Fruit fly (Drosophila melanogaster): Measurements from ENCODE around the gene CG18508.
A peak's percentile ranks its signal among the peaks of the same experiment; 100 is the strongest.

Gene CG18508

DNA sequence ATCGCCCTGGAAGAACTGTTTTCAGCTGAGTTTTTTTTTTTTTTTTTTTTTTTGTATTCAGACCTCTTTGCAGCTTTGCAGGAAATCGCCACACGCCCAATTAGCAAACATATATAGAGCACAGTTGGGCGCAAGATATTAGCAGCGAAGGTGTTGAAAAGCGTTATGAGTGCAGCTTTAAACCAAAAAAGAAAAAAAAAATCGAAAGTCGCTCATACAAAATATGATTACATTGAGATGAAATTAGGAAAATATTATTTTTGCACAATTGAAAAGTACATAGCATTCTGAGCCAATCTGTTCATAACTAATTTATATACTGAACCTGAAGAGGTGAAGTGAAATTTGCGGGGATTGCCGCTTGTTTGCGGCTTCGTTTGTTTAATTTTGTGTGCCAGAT, 25.9 kb downstream of the CG18508 start (continued):
- TF ChIP-seq dsx (GFP tag; optimal IDR thresholded peaks at IDR 0.05; ENCODE audit: poor library complexity, severe bottlenecking) (no peak), Sox15 (GFP tag; optimal IDR thresholded peaks at IDR 0.05) (no peak), CG11902 (GFP tag; optimal IDR thresholded peaks at IDR 0.05) (no peak), Blimp-1 (GFP tag; optimal IDR thresholded peaks at IDR 0.05) (peak; percentile 28), Hr38 (GFP tag; optimal IDR thresholded peaks at IDR 0.05) (no peak), Eip75B (GFP tag; optimal IDR thresholded peaks at IDR 0.05) (peak; percentile 54), CG31627 (GFP tag; optimal IDR thresholded peaks at IDR 0.05) (peak; percentile 51)

DNA sequence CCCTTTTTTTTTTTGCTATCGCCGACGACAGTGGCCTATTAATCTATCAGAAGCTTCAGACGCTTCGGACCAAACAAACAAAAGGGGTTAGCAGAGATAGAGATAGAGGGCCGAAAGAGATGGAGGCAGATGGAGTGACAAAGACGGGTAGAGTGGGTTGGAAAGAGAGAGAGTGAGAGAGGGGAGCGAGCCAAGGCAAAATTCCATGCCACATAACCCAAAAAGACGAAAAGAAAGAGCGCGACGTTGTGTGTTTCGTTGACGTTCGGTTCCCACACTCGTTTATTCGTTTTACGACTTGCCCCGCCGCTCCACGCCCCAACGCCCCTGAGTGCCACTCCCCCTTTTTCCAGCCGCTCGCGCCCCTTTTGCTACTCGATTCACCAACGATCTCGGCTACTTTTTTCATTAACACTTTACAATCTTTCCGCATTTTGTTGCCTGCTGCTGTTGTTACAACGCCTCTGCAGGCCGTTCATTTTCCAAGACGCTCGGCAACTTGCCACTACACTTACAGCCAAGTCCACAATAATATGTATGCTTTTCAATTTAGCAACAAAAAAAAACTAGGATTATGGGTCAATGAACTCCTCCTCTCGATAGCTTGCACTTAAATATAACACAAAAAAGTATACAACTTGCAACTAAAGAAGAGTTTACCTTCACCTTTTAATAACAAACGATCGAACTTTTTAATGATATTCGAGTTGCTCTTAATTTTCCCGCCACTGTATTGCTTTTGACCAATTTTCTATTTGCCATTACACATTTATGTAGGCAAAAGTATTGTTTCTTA, 29.5 kb downstream of the CG18508 start:
- TF ChIP-seq eg (GFP tag; IDR thresholded peaks at IDR 0.05) (peak; percentile 50; the same call in 2 of the 3 replicates), CG6854 (GFP tag; optimal IDR thresholded peaks at IDR 0.05) (no peak), ss (GFP tag; optimal IDR thresholded peaks at IDR 0.05) (no peak), CG31627 (GFP tag; optimal IDR thresholded peaks at IDR 0.05) (no peak), fd85E (GFP tag; optimal IDR thresholded peaks at IDR 0.05) (no peak), Sox14 (GFP tag; optimal IDR thresholded peaks at IDR 0.05) (no peak), spab (GFP tag; optimal IDR thresholded peaks at IDR 0.05) (no peak), Sox102F (GFP tag; optimal IDR thresholded peaks at IDR 0.05) (no peak), acj6 (GFP tag; optimal IDR thresholded peaks at IDR 0.05) (no peak), vri (GFP tag; optimal IDR thresholded peaks at IDR 0.05) (no peak), achi (GFP tag; optimal IDR thresholded peaks at IDR 0.05) (peak; percentile 24), fkh (GFP tag; optimal IDR thresholded peaks at IDR 0.05) (no peak), svp (GFP tag) (peak; percentile 6), Lpt (GFP tag; optimal IDR thresholded peaks at IDR 0.05) (peak; percentile 6), Hr39 (GFP tag; optimal IDR thresholded peaks at IDR 0.05) (no peak), Eip78C (GFP tag) (peak; percentile 77), Gug (GFP tag; IDR thresholded peaks at IDR 0.05) (peak; percentile 18; the same call in 1 of the 2 replicates), net (GFP tag; optimal IDR thresholded peaks at IDR 0.05) (peak; percentile 22), CG1621 (tag; optimal IDR thresholded peaks at IDR 0.05) (no peak), CG10631 (GFP tag; optimal IDR thresholded peaks at IDR 0.05) (no peak), Ets21C (GFP tag; optimal IDR thresholded peaks at IDR 0.05) (no peak), Smox (GFP tag; optimal IDR thresholded peaks at IDR 0.05) (no peak), CG15336 (GFP tag; IDR thresholded peaks at IDR 0.05) (peak; percentile 58), CG11762 (GFP tag; optimal IDR thresholded peaks at IDR 0.05; ENCODE audit: insufficient read depth) (peak; percentile 19), cyc (GFP tag; optimal IDR thresholded peaks at IDR 0.05) (no peak), salr (GFP tag; optimal IDR thresholded peaks at IDR 0.05) (peak in 1 of 2 experiments; percentile 32), CG3032 (tag; optimal IDR thresholded peaks at IDR 0.05) (no peak), CG11902 (GFP tag; optimal IDR thresholded peaks at IDR 0.05) (no peak), CG32006 (GFP tag; optimal IDR thresholded peaks at IDR 0.05) (peak; percentile 62), Eip93F (GFP tag; optimal IDR thresholded peaks at IDR 0.05) (no peak), CG6163 (GFP tag; IDR thresholded peaks at IDR 0.05) (peak; percentile 52; the same call in 1 of the 3 replicates), CG11294 (GFP tag; IDR thresholded peaks at IDR 0.05) (no peak), CG9139 (GFP tag; optimal IDR thresholded peaks at IDR 0.05) (no peak), Eip75B (GFP tag; optimal IDR thresholded peaks at IDR 0.05) (no peak), Blimp-1 (GFP tag; optimal IDR thresholded peaks at IDR 0.05) (no peak), topi (GFP tag; optimal IDR thresholded peaks at IDR 0.05) (no peak), CG6808 (GFP tag; optimal IDR thresholded peaks at IDR 0.05) (no peak), fd59A (GFP tag; optimal IDR thresholded peaks at IDR 0.05) (no peak), CG4318 (GFP tag; optimal IDR thresholded peaks at IDR 0.05) (peak; percentile 29), CG6276 (GFP tag; optimal IDR thresholded peaks at IDR 0.05) (peak; percentile 17), lz (GFP tag; optimal IDR thresholded peaks at IDR 0.05) (no peak), esn (GFP tag; optimal IDR thresholded peaks at IDR 0.05) (peak; percentile 30), CG8319 (GFP tag; optimal IDR thresholded peaks at IDR 0.05) (no peak), CG8632 (GFP tag; optimal IDR thresholded peaks at IDR 0.05) (no peak), dac (GFP tag; optimal IDR thresholded peaks at IDR 0.05) (no peak)
